Fruit fly (Drosophila melanogaster): ENCODE data around the gene CG6125.

Gene CG6125

dm6 chr3R:15410689-15411587 is 4.1 kb upstream of the CG6125 start (continued):
- TF ChIP-seq ci (GFP tag; IDR thresholded peaks at IDR 0.05), result 0 out of 3 replicates have a peak, but pooled peaks have one; percentile 11
- peak; percentile 19 for TF ChIP-seq Ets65A (GFP tag)
- TF ChIP-seq CG6791 (GFP tag; IDR thresholded peaks at IDR 0.05; ENCODE audit: partially characterized antibody), result 0 out of 3 replicates have a peak, but pooled peaks have one; percentile 13
- TF ChIP-seq odd (GFP tag; optimal IDR thresholded peaks at IDR 0.05), result no peak
- peak; percentile 6 for TF ChIP-seq ewg (GFP tag; optimal IDR thresholded peaks at IDR 0.05)
- no peak for TF ChIP-seq CG7357 (GFP tag; IDR thresholded peaks at IDR 0.05)
- TF ChIP-seq gt (GFP tag; IDR thresholded peaks at IDR 0.05), result no peak
- no peak for TF ChIP-seq CG10543 (GFP tag; optimal IDR thresholded peaks at IDR 0.05)
- peak; percentile 40; the same call in 1 of the 2 replicates for TF ChIP-seq vvl (GFP tag; IDR thresholded peaks at IDR 0.05)
- no peak for TF ChIP-seq Dip3 (GFP tag; optimal IDR thresholded peaks at IDR 0.05)

- peak; percentile 21 for TF ChIP-seq nerfin-1 (tag; optimal IDR thresholded peaks at IDR 0.05)
- TF ChIP-seq CG11560 (tag; IDR thresholded peaks at IDR 0.05), result no peak
- no peak for TF ChIP-seq CG6791 (GFP tag; IDR thresholded peaks at IDR 0.05; ENCODE audit: partially characterized antibody)
- 0 out of 3 replicates have a peak, but pooled peaks have one; percentile 46 for TF ChIP-seq ci (GFP tag; IDR thresholded peaks at IDR 0.05)
- TF ChIP-seq Nf-YA (GFP tag; IDR thresholded peaks at IDR 0.05), result 0 out of 2 replicates have a peak, but pooled peaks have one; percentile 17
- TF ChIP-seq Antp (GFP tag; optimal IDR thresholded peaks at IDR 0.05), result no peak
- peak; percentile 25 for TF ChIP-seq gem (tag; optimal IDR thresholded peaks at IDR 0.05)
- TF ChIP-seq Drgx (GFP tag; IDR thresholded peaks at IDR 0.05), result no peak; the same call in 1 of the 2 replicates
- no peak for TF ChIP-seq aop (GFP tag; IDR thresholded peaks at IDR 0.05)
- no peak for TF ChIP-seq CG10959 (GFP tag; IDR thresholded peaks at IDR 0.05)
- no peak for TF ChIP-seq tna (GFP tag; IDR thresholded peaks at IDR 0.05; ENCODE audit: partially characterized antibody)
- TF ChIP-seq CG4424 (GFP tag; optimal IDR thresholded peaks at IDR 0.05), result no peak
- peak; percentile 19; the same call in 1 of the 2 replicates for TF ChIP-seq lmd (GFP tag; IDR thresholded peaks at IDR 0.05)
- peak; percentile 21 for TF ChIP-seq odd (GFP tag; optimal IDR thresholded peaks at IDR 0.05)
- TF ChIP-seq Awh (GFP tag; IDR thresholded peaks at IDR 0.05), result 0 out of 2 replicates have a peak, but pooled peaks have one; percentile 26
- TF ChIP-seq chm (GFP tag; IDR thresholded peaks at IDR 0.05), result no peak
- no peak for TF ChIP-seq unpg (GFP tag; optimal IDR thresholded peaks at IDR 0.05)
- TF ChIP-seq rib (GFP tag; IDR thresholded peaks at IDR 0.05), result no peak
- peak; percentile 14 for TF ChIP-seq Meics (GFP tag; optimal IDR thresholded peaks at IDR 0.05)
- TF ChIP-seq Max (GFP tag; optimal IDR thresholded peaks at IDR 0.05), result no peak
- no peak for TF ChIP-seq CG10274 (GFP tag; optimal IDR thresholded peaks at IDR 0.05)
- no peak for TF ChIP-seq tap (tag; optimal IDR thresholded peaks at IDR 0.05)
- TF ChIP-seq E2f2 (GFP tag; IDR thresholded peaks at IDR 0.05), result no peak
- TF ChIP-seq sob (GFP tag; IDR thresholded peaks at IDR 0.05), result peak; percentile 41; the same call in 1 of the 2 replicates
- TF ChIP-seq CG1603 (tag; optimal IDR thresholded peaks at IDR 0.05), result peak; percentile 28
- TF ChIP-seq wdn (GFP tag; IDR thresholded peaks at IDR 0.05), result no peak
- TF ChIP-seq CG11504 (tag; optimal IDR thresholded peaks at IDR 0.05), result peak; percentile 38
- TF ChIP-seq CG1024 (GFP tag; IDR thresholded peaks at IDR 0.05), result peak; percentile 4; the same call in 1 of the 2 replicates
- TF ChIP-seq Dll (GFP tag; IDR thresholded peaks at IDR 0.05; ENCODE audit: partially characterized antibody), result no peak
- no peak for TF ChIP-seq ftz-f1 (GFP tag; optimal IDR thresholded peaks at IDR 0.05)
- peak; percentile 33; the same call in 1 of the 2 replicates for TF ChIP-seq Ptx1 (GFP tag; IDR thresholded peaks at IDR 0.05)
- no peak for TF ChIP-seq sisA (GFP tag; IDR thresholded peaks at IDR 0.05)
- no peak for TF ChIP-seq CG34376 (GFP tag; optimal IDR thresholded peaks at IDR 0.05)
- TF ChIP-seq CG16815 (GFP tag; optimal IDR thresholded peaks at IDR 0.05), result no peak
- TF ChIP-seq Neu2 (GFP tag; optimal IDR thresholded peaks at IDR 0.05; ENCODE audit: borderline replicate concordance), result no peak
- no peak for TF ChIP-seq CG11695 (GFP tag; IDR thresholded peaks at IDR 0.05)
- no peak for TF ChIP-seq br (optimal IDR thresholded peaks at IDR 0.05)
- TF ChIP-seq Asciz (GFP tag; optimal IDR thresholded peaks at IDR 0.05), result peak; percentile 16
Measured at dm6 chr3R:15409772-15410688, 3.2 kb upstream of the CG6125 start.

All from whole organism, embryonic.